Worm (Caenorhabditis elegans) whole organism, midembryonic: Measurements from ENCODE around the gene srr-8.

Source experiments
- T22C8.4 ChIP-seq: fragments of 200-800 bp; sonication (Bioruptor generic); IDR thresholded peaks from 2 replicates; pipeline ENCODE4 v1.3.6; 2022; ENCODE audit warnings: missing genetic modification characterization, missing compliant biosample characterization
- cog-1 ChIP-seq: sonication (generic microtip); optimal IDR thresholded peaks from 2 replicates; lab custom pipeline; 2016; ENCODE audit warnings: missing genetic modification characterization, missing compliant biosample characterization
- flt-1 ChIP-seq: fragments of 200-800 bp; sonication (Bioruptor generic); IDR thresholded peaks from 2 replicates; pipeline ENCODE4 v1.3.6; 2022; ENCODE audit warnings: missing genetic modification characterization, missing compliant biosample characterization
- klf-2 ChIP-seq: fragments of 200-800 bp; sonication (Bioruptor generic); conservative IDR thresholded peaks from 2 replicates; pipeline ENCODE4 v1.3.6; 2022; ENCODE audit warnings: missing genetic modification reagents, missing genetic modification characterization, missing compliant biosample characterization
- med-1 ChIP-seq: sonication (generic microtip); optimal IDR thresholded peaks from 2 replicates; lab custom pipeline; 2017; ENCODE audit warnings: missing genetic modification characterization, mild to moderate bottlenecking, missing compliant biosample characterization, antibody characterized with exemption, missing genetic modification reagents; ENCODE audit not compliant: insufficient read depth
- ref-1 ChIP-seq: fragments of 200-800 bp; sonication (Bioruptor generic); conservative IDR thresholded peaks from 2 replicates; pipeline ENCODE4 v1.3.6; 2022; ENCODE audit warnings: missing genetic modification reagents, missing genetic modification characterization, missing compliant biosample characterization
- tab-1 ChIP-seq: fragments of 200-800 bp; sonication (Bioruptor generic); IDR thresholded peaks from 2 replicates; pipeline ENCODE4 v1.3.6; 2022; ENCODE audit warnings: missing genetic modification characterization, missing compliant biosample characterization
- ztf-23 ChIP-seq: fragments of 200-800 bp; sonication (Bioruptor generic); IDR thresholded peaks from 2 replicates; pipeline ENCODE4 v1.3.6; 2022; ENCODE audit warnings: missing genetic modification reagents, missing genetic modification characterization, missing compliant biosample characterization
- ztf-29 ChIP-seq: fragments of 200-800 bp; sonication (Bioruptor generic); IDR thresholded peaks from 2 replicates; pipeline ENCODE4 v1.3.6; 2022; ENCODE audit warnings: missing genetic modification reagents, missing genetic modification characterization, missing compliant biosample characterization

- no peak for TF ChIP-seq klf-2
- no peak for TF ChIP-seq flt-1 (GFP tag; lab: Robert Waterston, UW)
- TF ChIP-seq ztf-23 (GFP tag; lab: Robert Waterston, UW): no peak
- no peak for TF ChIP-seq T22C8.4 (GFP tag; lab: Robert Waterston, UW)
- TF ChIP-seq tab-1 (GFP tag; lab: Robert Waterston, UW): no peak
- TF ChIP-seq ref-1: no peak
- TF ChIP-seq ztf-29 (GFP tag; lab: Robert Waterston, UW): no peak
- no peak for TF ChIP-seq cog-1 (tag; lab: Kevin White, UChicago)
- no peak for TF ChIP-seq med-1
Observed at ce11 chrV:4977539-4977938, 23.9 kb upstream of the srr-8 start.
